Worm (Caenorhabditis elegans) whole organism, L4 larva: ENCODE measurements around the gene F01D5.3.

Experiments used
- D1046.2 ChIP-seq: fragments of 200-800 bp; sonication (Bioruptor generic); IDR thresholded peaks from 2 replicates; pipeline ENCODE4 v1.3.6; 2022; ENCODE audit warnings: missing genetic modification characterization, missing compliant biosample characterization
- F37D6.2 ChIP-seq: sonication (generic microtip); optimal IDR thresholded peaks from 2 replicates; lab custom pipeline; 2016; ENCODE audit warnings: mild to moderate bottlenecking, missing genetic modification characterization, missing compliant biosample characterization
- R02D3.7 ChIP-seq: fragments of 150-350 bp; sonication (generic microtip); optimal IDR thresholded peaks from 3 replicates; lab custom pipeline; 2014; ENCODE audit warnings: missing biosample characterization, missing genetic modification characterization
- T20F7.1 ChIP-seq: fragments of 200-800 bp; sonication (Bioruptor generic); optimal IDR thresholded peaks from 2 replicates; lab custom pipeline; 2018; ENCODE audit warnings: mild to moderate bottlenecking, missing genetic modification characterization, missing compliant biosample characterization
- T26A8.4 ChIP-seq: fragments of 200-800 bp; sonication (Bioruptor generic); IDR thresholded peaks from 2 replicates; pipeline ENCODE4 v1.3.6; 2022; ENCODE audit warnings: missing genetic modification characterization, missing compliant biosample characterization
- Y105C5A.15 ChIP-seq: fragments of 200-800 bp; sonication (Bioruptor generic); IDR thresholded peaks from 2 replicates; pipeline ENCODE4 v1.3.6; 2022; ENCODE audit warnings: missing genetic modification characterization, missing compliant biosample characterization
- Y5F2A.4 ChIP-seq: fragments of 200-800 bp; sonication (Bioruptor generic); optimal IDR thresholded peaks from 2 replicates; lab custom pipeline; 2018; ENCODE audit warnings: mild to moderate bottlenecking, missing genetic modification characterization, missing compliant biosample characterization
- Y75B8A.6 ChIP-seq: fragments of 200-800 bp; sonication (Bioruptor generic); IDR thresholded peaks from 2 replicates; pipeline ENCODE4 v1.3.6; 2022; ENCODE audit warnings: missing genetic modification reagents, missing genetic modification characterization, missing compliant biosample characterization
- ZK337.2 ChIP-seq: fragments of 200-800 bp; sonication (Bioruptor generic); IDR thresholded peaks from 2 replicates; pipeline ENCODE4 v1.3.6; 2022; ENCODE audit warnings: missing genetic modification reagents, missing genetic modification characterization, missing compliant biosample characterization
- ZK546.5 ChIP-seq, 2 experiments: sonication (generic microtip); optimal IDR thresholded peaks; 2 replicates each; lab custom pipeline; 2017; ENCODE audit warnings: missing biosample characterization in 2 of 2, missing genetic modification characterization in 2 of 2
- ama-1 ChIP-seq: fragments of 150-350 bp; optimal IDR thresholded peaks from 2 replicates; lab custom pipeline; 2014; ENCODE audit warnings: inconsistent platforms, mixed read lengths
- arid-1 ChIP-seq: fragments of 200-800 bp; sonication (Bioruptor generic); conservative IDR thresholded peaks from 2 replicates; pipeline ENCODE4 v1.3.6; 2022; ENCODE audit warnings: missing genetic modification reagents, missing genetic modification characterization, missing compliant biosample characterization
- ceh-20 ChIP-seq: fragments of 200-800 bp; sonication (Bioruptor generic); IDR thresholded peaks from 2 replicates; pipeline ENCODE4 v1.3.6; 2022; ENCODE audit warnings: missing genetic modification reagents, missing genetic modification characterization, missing compliant biosample characterization
- ceh-32 ChIP-seq: sonication (generic microtip); optimal IDR thresholded peaks from 2 replicates; lab custom pipeline; 2016; ENCODE audit warnings: mild to moderate bottlenecking, missing genetic modification characterization, missing compliant biosample characterization; ENCODE audit not compliant: poor library complexity
- cey-2 ChIP-seq: sonication (generic microtip); optimal IDR thresholded peaks from 3 replicates; lab custom pipeline; 2017; ENCODE audit warnings: missing genetic modification characterization, mild to moderate bottlenecking, missing compliant biosample characterization, antibody characterized with exemption, borderline replicate concordance; ENCODE audit not compliant: insufficient read depth
- ctbp-1 ChIP-seq: fragments of 200-800 bp; sonication (Bioruptor generic); IDR thresholded peaks from 2 replicates; pipeline ENCODE4 v1.3.6; 2022; ENCODE audit warnings: missing genetic modification reagents, missing genetic modification characterization, missing compliant biosample characterization
- daf-19 ChIP-seq: fragments of 200-800 bp; sonication (Bioruptor generic); conservative IDR thresholded peaks from 2 replicates; pipeline ENCODE4 v1.3.6; 2022; ENCODE audit warnings: missing genetic modification characterization, missing compliant biosample characterization
- dmd-8 ChIP-seq: fragments of 200-800 bp; sonication (Bioruptor generic); IDR thresholded peaks from 2 replicates; pipeline ENCODE4 v1.3.6; 2022; ENCODE audit warnings: missing genetic modification characterization, missing compliant biosample characterization
- duxl-1 ChIP-seq: sonication (generic microtip); optimal IDR thresholded peaks from 2 replicates; lab custom pipeline; 2016; ENCODE audit warnings: mild to moderate bottlenecking, missing genetic modification characterization, moderate library complexity, missing compliant biosample characterization; ENCODE audit not compliant: poor library complexity
- dve-1 ChIP-seq: sonication (generic microtip); optimal IDR thresholded peaks from 2 replicates; lab custom pipeline; 2017; ENCODE audit warnings: antibody characterized with exemption, mild to moderate bottlenecking, missing genetic modification characterization, missing compliant biosample characterization; ENCODE audit not compliant: insufficient read depth
- fkh-10 ChIP-seq: fragments of 150-350 bp; optimal IDR thresholded peaks from 2 replicates; lab custom pipeline; 2014; ENCODE audit warnings: missing biosample characterization, missing genetic modification reagents, missing genetic modification characterization
- hlh-11 ChIP-seq: fragments of 200-800 bp; sonication (Bioruptor generic); optimal IDR thresholded peaks from 2 replicates; lab custom pipeline; 2018; ENCODE audit warnings: mild to moderate bottlenecking, missing genetic modification characterization, missing compliant biosample characterization
- hmg-1.1 ChIP-seq: fragments of 200-800 bp; sonication (Bioruptor generic); IDR thresholded peaks from 2 replicates; pipeline ENCODE4 v1.3.6; 2022; ENCODE audit warnings: missing genetic modification reagents, missing genetic modification characterization, missing compliant biosample characterization
- lin-38 ChIP-seq: fragments of 200-800 bp; sonication (Bioruptor generic); IDR thresholded peaks from 2 replicates; pipeline ENCODE4 v1.3.6; 2022; ENCODE audit warnings: missing genetic modification reagents, missing genetic modification characterization, missing compliant biosample characterization
- madf-5 ChIP-seq, 2 experiments: fragments of 200-800 bp; sonication (Bioruptor generic); IDR thresholded peaks; 2 replicates each; pipeline ENCODE4 v1.3.6; 2022; ENCODE audit warnings: missing compliant biosample characterization in 2 of 2, missing genetic modification characterization in 2 of 2
- mep-1 ChIP-seq: fragments of 150-350 bp; sonication (generic microtip); optimal IDR thresholded peaks from 3 replicates; lab custom pipeline; 2014; ENCODE audit warnings: missing biosample characterization, missing genetic modification characterization
- nhr-102 ChIP-seq: sonication (generic microtip); optimal IDR thresholded peaks from 2 replicates; lab custom pipeline; 2016; ENCODE audit warnings: mild to moderate bottlenecking, missing genetic modification characterization, moderate library complexity, missing compliant biosample characterization
- nhr-11 ChIP-seq: fragments of 150-350 bp; optimal IDR thresholded peaks from 2 replicates; lab custom pipeline; 2014; ENCODE audit warnings: missing biosample characterization, missing genetic modification characterization
- nhr-25 ChIP-seq: sonication (generic microtip); optimal IDR thresholded peaks from 2 replicates; lab custom pipeline; 2017; ENCODE audit warnings: missing genetic modification characterization, mild to moderate bottlenecking, missing compliant biosample characterization, antibody characterized with exemption, moderate library complexity, borderline replicate concordance; ENCODE audit not compliant: insufficient read depth
- nhr-41 ChIP-seq: fragments of 200-800 bp; sonication (Bioruptor generic); IDR thresholded peaks from 2 replicates; pipeline ENCODE4 v1.3.6; 2022; ENCODE audit warnings: missing genetic modification reagents, missing genetic modification characterization, missing compliant biosample characterization
- nhr-48 ChIP-seq: sonication (generic microtip); optimal IDR thresholded peaks from 2 replicates; lab custom pipeline; 2016; ENCODE audit warnings: mild to moderate bottlenecking, missing genetic modification characterization, missing compliant biosample characterization
- nhr-6 ChIP-seq: fragments of 150-350 bp; optimal IDR thresholded peaks from 2 replicates; lab custom pipeline; 2014; ENCODE audit warnings: missing biosample characterization, missing genetic modification characterization
- nhr-76 ChIP-seq: fragments of 150-350 bp; optimal IDR thresholded peaks from 2 replicates; lab custom pipeline; 2014; ENCODE audit warnings: missing biosample characterization, missing genetic modification characterization
- nhr-77 ChIP-seq: fragments of 150-350 bp; optimal IDR thresholded peaks from 2 replicates; lab custom pipeline; 2014; ENCODE audit warnings: missing biosample characterization, missing genetic modification characterization
- pha-4 ChIP-seq, 2 experiments: fragments of 150-350 bp in 1 of 2; fragments of 200-800 bp in 1 of 2; sonication (Bioruptor generic) in 1 of 2; IDR thresholded peaks in 1 of 2; optimal IDR thresholded peaks in 1 of 2; 2 replicates each; pipeline versions ENCODE4 v1.3.6 to Lab custom; 2014 to 2022; ENCODE audit warnings: missing genetic modification characterization in 2 of 2, missing genetic modification reagents in 2 of 2, missing biosample characterization in 1 of 2, missing compliant biosample characterization in 1 of 2
- php-3 ChIP-seq: fragments of 200-800 bp; sonication (Bioruptor generic); IDR thresholded peaks from 2 replicates; pipeline ENCODE4 v1.3.6; 2022; ENCODE audit warnings: missing genetic modification reagents, missing genetic modification characterization, missing compliant biosample characterization
- pqm-1 ChIP-seq: sonication (generic microtip); optimal IDR thresholded peaks from 2 replicates; lab custom pipeline; 2017; ENCODE audit warnings: missing biosample characterization, missing genetic modification characterization
- sdz-12 ChIP-seq: fragments of 200-800 bp; sonication (Bioruptor generic); optimal IDR thresholded peaks from 2 replicates; lab custom pipeline; 2018; ENCODE audit warnings: mild to moderate bottlenecking, missing genetic modification characterization, missing compliant biosample characterization
- skn-1 ChIP-seq: fragments of 150-350 bp; optimal IDR thresholded peaks from 2 replicates; lab custom pipeline; 2014; ENCODE audit warnings: missing biosample characterization, missing genetic modification characterization
- snpc-4 ChIP-seq: fragments of 150-350 bp; optimal IDR thresholded peaks from 2 replicates; lab custom pipeline; 2014; ENCODE audit warnings: missing biosample characterization, missing genetic modification characterization
- spr-1 ChIP-seq: sonication (generic microtip); optimal IDR thresholded peaks from 2 replicates; lab custom pipeline; 2016; ENCODE audit warnings: mild to moderate bottlenecking, missing genetic modification characterization, missing compliant biosample characterization
- tra-1 ChIP-seq: fragments of 200-800 bp; sonication (Bioruptor generic); IDR thresholded peaks from 2 replicates; pipeline ENCODE4 v1.3.6; 2022; ENCODE audit warnings: missing genetic modification reagents, missing genetic modification characterization, missing compliant biosample characterization
- unc-130 ChIP-seq: sonication (generic microtip); optimal IDR thresholded peaks from 2 replicates; lab custom pipeline; 2016; ENCODE audit warnings: missing genetic modification reagents, missing genetic modification characterization, missing compliant biosample characterization
- unc-39 ChIP-seq: sonication (generic microtip); optimal IDR thresholded peaks from 2 replicates; lab custom pipeline; 2017; ENCODE audit warnings: missing biosample characterization, missing genetic modification characterization
- unc-62 ChIP-seq, 3 experiments: fragments of 150-350 bp in 1 of 3; sonication (generic microtip); optimal IDR thresholded peaks in 2 of 3; peaks in 1 of 3; 1 replicate in 1 of 3; 2 replicates in 2 of 3; lab custom pipeline; 2014 to 2017; ENCODE audit warnings: missing biosample characterization in 3 of 3, missing genetic modification characterization in 3 of 3, missing genetic modification reagents in 3 of 3, missing genotype in 1 of 3
- zag-1 ChIP-seq: fragments of 150-350 bp; optimal IDR thresholded peaks from 2 replicates; lab custom pipeline; 2014; ENCODE audit warnings: missing biosample characterization, missing genetic modification characterization
- zip-11 ChIP-seq: fragments of 200-800 bp; sonication (Bioruptor generic); IDR thresholded peaks from 2 replicates; pipeline ENCODE4 v1.3.6; 2022; ENCODE audit warnings: missing genetic modification characterization, missing compliant biosample characterization
- ztf-11 ChIP-seq: fragments of 150-350 bp; optimal IDR thresholded peaks from 2 replicates; lab custom pipeline; 2014; ENCODE audit warnings: missing biosample characterization, missing genetic modification characterization

The F01D5.3 gene

ce11 chrII:14040204-14040842, 40.4 kb upstream of the F01D5.3 start (continued):
- TF ChIP-seq F37D6.2 (tag; lab: Kevin White, UChicago) (peak; percentile 91), arid-1 (GFP tag; lab: Robert Waterston, UW) (peak; percentile 22; the same call in 1 of the 2 replicates), dmd-8 (peak; percentile 66; the same call in 1 of the 2 replicates), pha-4 (GFP tag; IDR thresholded peaks at IDR 0.05; lab: Robert Waterston, UW) (peak; percentile 95), pha-4 (tag; optimal IDR thresholded peaks at IDR 0.05; lab: Kevin White, UChicago) (no peak), Y105C5A.15 (no peak), zag-1 (peak; percentile 84), D1046.2 (GFP tag; lab: Robert Waterston, UW) (peak; percentile 24; the same call in 1 of the 2 replicates), tra-1 (GFP tag; lab: Robert Waterston, UW) (peak; percentile 96), nhr-41 (GFP tag; lab: Robert Waterston, UW) (no peak), duxl-1 (tag; lab: Kevin White, UChicago) (no peak), sdz-12 (GFP tag; lab: Kevin White, UChicago) (no peak), ama-1 (lab: Kevin White, UChicago) (peak; percentile 21), nhr-6 (tag; lab: Kevin White, UChicago) (no peak), nhr-76 (tag; lab: Kevin White, UChicago) (no peak), T26A8.4 (peak; percentile 83), skn-1 (tag; lab: Kevin White, UChicago) (no peak), snpc-4 (tag; lab: Kevin White, UChicago) (no peak), nhr-48 (tag; lab: Kevin White, UChicago) (peak; percentile 95), fkh-10 (GFP tag; lab: Kevin White, UChicago) (peak; percentile 80), ZK337.2 (GFP tag; lab: Robert Waterston, UW) (no peak), cey-2 (tag; lab: Kevin White, UChicago) (peak; percentile 40), mep-1 (tag; lab: Kevin White, UChicago) (peak; percentile 96), Y75B8A.6 (GFP tag; lab: Robert Waterston, UW) (0 out of 2 replicates have a peak, but pooled peaks have one; percentile 32), R02D3.7 (tag; lab: Kevin White, UChicago) (no peak), unc-62 (GFP tag; optimal IDR thresholded peaks at IDR 0.05 in 1 of 2; lab: Kevin White, UChicago) (peak in 1 of 2 experiments; percentile 98), unc-62 (tag; optimal IDR thresholded peaks at IDR 0.05; lab: Kevin White, UChicago) (peak; percentile 53), php-3 (GFP tag; lab: Robert Waterston, UW) (peak; percentile 24; the same call in 1 of the 2 replicates), ztf-11 (tag; lab: Kevin White, UChicago) (no peak), unc-39 (tag; lab: Kevin White, UChicago) (no peak), spr-1 (tag; lab: Kevin White, UChicago) (peak; percentile 87), hmg-1.1 (GFP tag; lab: Robert Waterston, UW) (peak; percentile 96), ctbp-1 (GFP tag; lab: Robert Waterston, UW) (peak; percentile 96), nhr-102 (peak; percentile 86), daf-19 (GFP tag; lab: Robert Waterston, UW) (peak; percentile 65; the same call in 1 of the 2 replicates), madf-5 (GFP tag; IDR thresholded peaks at IDR 0.05; lab: Robert Waterston, UW) (no peak), T20F7.1 (peak; percentile 73), unc-130 (GFP tag; lab: Kevin White, UChicago) (no peak), Y5F2A.4 (no peak), ZK546.5 (tag; optimal IDR thresholded peaks at IDR 0.05; lab: Kevin White, UChicago) (no peak), nhr-77 (tag; lab: Kevin White, UChicago) (peak; percentile 99), ceh-20 (peak; percentile 94), ceh-32 (tag; lab: Kevin White, UChicago) (peak; percentile 61), pqm-1 (tag; lab: Kevin White, UChicago) (peak; percentile 41), hlh-11 (tag; lab: Kevin White, UChicago) (peak; percentile 99), lin-38 (GFP tag; lab: Robert Waterston, UW) (peak; percentile 75), nhr-25 (peak; percentile 72), dve-1 (tag; lab: Kevin White, UChicago) (peak; percentile 92), nhr-11 (tag; lab: Kevin White, UChicago) (peak; percentile 93), zip-11 (GFP tag; lab: Robert Waterston, UW) (no peak)
